Fruit fly (Drosophila melanogaster): ENCODE results near the gene PNUTS.
A peak's percentile ranks its signal among the peaks of the same experiment; 100 is the strongest.

Gene PNUTS

dm6 chr2L:855052-855547 lies 15.2 kb upstream of the PNUTS start, which contains the start of gene CG13949 (continued):
- TF ChIP-seq CG17361 (GFP tag; IDR thresholded peaks at IDR 0.05): peak; percentile 66; the same call in 2 of the 3 replicates
- peak; percentile 69 for TF ChIP-seq CG12155 (GFP tag; optimal IDR thresholded peaks at IDR 0.05)
- peak; percentile 63 for TF ChIP-seq lilli (GFP tag; optimal IDR thresholded peaks at IDR 0.05)
- peak; percentile 68 for TF ChIP-seq CG13424 (tag; optimal IDR thresholded peaks at IDR 0.05)
- peak; percentile 52 for TF ChIP-seq CG15601 (tag; optimal IDR thresholded peaks at IDR 0.05)
- peak; percentile 87 for TF ChIP-seq CG9932 (GFP tag; IDR thresholded peaks at IDR 0.05)
- TF ChIP-seq Abd-B (GFP tag; optimal IDR thresholded peaks at IDR 0.05): peak; percentile 21
- TF ChIP-seq corto (GFP tag; optimal IDR thresholded peaks at IDR 0.05): no peak
- TF ChIP-seq CG7928 (GFP tag; optimal IDR thresholded peaks at IDR 0.05): no peak
- no peak; the same call in 2 of the 3 replicates for TF ChIP-seq CG6175 (GFP tag; IDR thresholded peaks at IDR 0.05)
- TF ChIP-seq schlank (tag; optimal IDR thresholded peaks at IDR 0.05): no peak
- TF ChIP-seq eyg (GFP tag; optimal IDR thresholded peaks at IDR 0.05): no peak
- no peak for TF ChIP-seq Neu2 (GFP tag; optimal IDR thresholded peaks at IDR 0.05; ENCODE audit: borderline replicate concordance)
- TF ChIP-seq Mrtf (GFP tag; IDR thresholded peaks at IDR 0.05): peak; percentile 70; the same call in 2 of the 3 replicates
- TF ChIP-seq Gsc (GFP tag; IDR thresholded peaks at IDR 0.05): no peak
- TF ChIP-seq Chrac-16 (GFP tag; optimal IDR thresholded peaks at IDR 0.05): peak; percentile 59
- TF ChIP-seq eve (GFP tag; optimal IDR thresholded peaks at IDR 0.05): no peak
- TF ChIP-seq br (optimal IDR thresholded peaks at IDR 0.05): no peak
- TF ChIP-seq CG10654 (GFP tag; optimal IDR thresholded peaks at IDR 0.05): peak; percentile 26
- peak; percentile 48 for TF ChIP-seq chn (GFP tag; optimal IDR thresholded peaks at IDR 0.05)
- peak; percentile 56 for TF ChIP-seq grn (GFP tag; optimal IDR thresholded peaks at IDR 0.05)
- TF ChIP-seq CG11696 (GFP tag; IDR thresholded peaks at IDR 0.05): 0 out of 2 replicates have a peak, but pooled peaks have one; percentile 57
- TF ChIP-seq CG14667 (GFP tag; IDR thresholded peaks at IDR 0.05): peak; percentile 51; the same call in 1 of the 2 replicates
- peak; percentile 22 for TF ChIP-seq odd (GFP tag; optimal IDR thresholded peaks at IDR 0.05)
- TF ChIP-seq CG2712 (tag; optimal IDR thresholded peaks at IDR 0.05): peak; percentile 70
- peak; percentile 51 for TF ChIP-seq bab2 (GFP tag; optimal IDR thresholded peaks at IDR 0.05)
- peak; percentile 17 for TF ChIP-seq CG8478 (optimal IDR thresholded peaks at IDR 0.05)
- peak; percentile 31 for TF ChIP-seq ems (GFP tag; optimal IDR thresholded peaks at IDR 0.05)
- TF ChIP-seq mld (GFP tag; IDR thresholded peaks at IDR 0.05; ENCODE audit: partially characterized antibody): no peak
- TF ChIP-seq Bdp1 (GFP tag; optimal IDR thresholded peaks at IDR 0.05): peak; percentile 31
- TF ChIP-seq Med (GFP tag): peak; percentile 89
- no peak for TF ChIP-seq Sin3A (optimal IDR thresholded peaks at IDR 0.05)
- TF ChIP-seq sob (GFP tag; IDR thresholded peaks at IDR 0.05): peak; percentile 85
- peak; percentile 72 for TF ChIP-seq CG11247 (GFP tag; IDR thresholded peaks at IDR 0.05)
- TF ChIP-seq onecut (GFP tag; IDR thresholded peaks at IDR 0.05): no peak
- TF ChIP-seq Atf6 (GFP tag; IDR thresholded peaks at IDR 0.05): peak; percentile 67; the same call in 1 of the 2 replicates
- TF ChIP-seq gfzf (GFP tag; optimal IDR thresholded peaks at IDR 0.05): peak; percentile 32
- TF ChIP-seq CG4404 (GFP tag; IDR thresholded peaks at IDR 0.05): 0 out of 2 replicates have a peak, but pooled peaks have one; percentile 24
- peak; percentile 53 for TF ChIP-seq CG10979 (tag; optimal IDR thresholded peaks at IDR 0.05)
- no peak for TF ChIP-seq CG7987 (GFP tag; optimal IDR thresholded peaks at IDR 0.05)
- peak; percentile 80 for TF ChIP-seq rib (GFP tag; IDR thresholded peaks at IDR 0.05)
- peak; percentile 50 for TF ChIP-seq ind (GFP tag; optimal IDR thresholded peaks at IDR 0.05)
- peak; percentile 10 for TF ChIP-seq CG18764 (GFP tag; optimal IDR thresholded peaks at IDR 0.05)
- TF ChIP-seq Poxn (GFP tag; IDR thresholded peaks at IDR 0.05): 0 out of 2 replicates have a peak, but pooled peaks have one; percentile 8
- peak; percentile 73 for TF ChIP-seq CG2678 (tag; optimal IDR thresholded peaks at IDR 0.05)
- TF ChIP-seq lmd (GFP tag; IDR thresholded peaks at IDR 0.05): peak; percentile 72
- peak; percentile 54 for TF ChIP-seq CG2116 (GFP tag; optimal IDR thresholded peaks at IDR 0.05)
- peak; percentile 11 for TF ChIP-seq CG2202 (tag; optimal IDR thresholded peaks at IDR 0.05)
- TF ChIP-seq gce (GFP tag; IDR thresholded peaks at IDR 0.05): 0 out of 3 replicates have a peak, but pooled peaks have one; percentile 64
- peak; percentile 68 for TF ChIP-seq Ets97D (GFP tag; optimal IDR thresholded peaks at IDR 0.05)
- TF ChIP-seq CG11504 (tag; optimal IDR thresholded peaks at IDR 0.05): peak; percentile 83
- TF ChIP-seq Myb (GFP tag; optimal IDR thresholded peaks at IDR 0.05): peak; percentile 100

Measured in whole organism, embryonic.